Worm (Caenorhabditis elegans) whole organism, L4 larva: Measurements from ENCODE around the gene clec-216.

Source experiments
- F10B5.3 ChIP-seq: sonication (generic microtip); optimal IDR thresholded peaks from 2 replicates; lab custom pipeline; 2016; ENCODE audit warnings: mild to moderate bottlenecking, missing genetic modification characterization, missing compliant biosample characterization
- F37D6.2 ChIP-seq: sonication (generic microtip); optimal IDR thresholded peaks from 2 replicates; lab custom pipeline; 2016; ENCODE audit warnings: mild to moderate bottlenecking, missing genetic modification characterization, missing compliant biosample characterization
- F49E8.2 ChIP-seq: sonication (generic microtip); optimal IDR thresholded peaks from 2 replicates; lab custom pipeline; 2016; ENCODE audit warnings: missing compliant biosample characterization, mild to moderate bottlenecking, missing genetic modification characterization, borderline replicate concordance
- Y105C5A.15 ChIP-seq: fragments of 200-800 bp; sonication (Bioruptor generic); IDR thresholded peaks from 2 replicates; pipeline ENCODE4 v1.3.6; 2022; ENCODE audit warnings: missing genetic modification characterization, missing compliant biosample characterization
- aha-1 ChIP-seq: fragments of 150-350 bp; peaks from one replicate; lab custom pipeline; 2014; ENCODE audit warnings: missing biosample characterization, missing genetic modification characterization
- ama-1 ChIP-seq: fragments of 150-350 bp; optimal IDR thresholded peaks from 2 replicates; lab custom pipeline; 2014; ENCODE audit warnings: inconsistent platforms, mixed read lengths
- ceh-20 ChIP-seq: fragments of 200-800 bp; sonication (Bioruptor generic); IDR thresholded peaks from 2 replicates; pipeline ENCODE4 v1.3.6; 2022; ENCODE audit warnings: missing genetic modification reagents, missing genetic modification characterization, missing compliant biosample characterization
- ces-1 ChIP-seq: fragments of 150-350 bp; sonication (generic microtip); optimal IDR thresholded peaks from 4 replicates; lab custom pipeline; 2014; ENCODE audit warnings: missing biosample characterization, missing genetic modification reagents, missing genetic modification characterization
- ctbp-1 ChIP-seq: fragments of 200-800 bp; sonication (Bioruptor generic); IDR thresholded peaks from 2 replicates; pipeline ENCODE4 v1.3.6; 2022; ENCODE audit warnings: missing genetic modification reagents, missing genetic modification characterization, missing compliant biosample characterization
- daf-12 ChIP-seq: fragments of 150-350 bp; optimal IDR thresholded peaks from 2 replicates; lab custom pipeline; 2014; ENCODE audit warnings: missing biosample characterization, missing genetic modification reagents, missing genetic modification characterization
- daf-16 ChIP-seq, 3 experiments: sonication (generic microtip); optimal IDR thresholded peaks; 2 replicates each; lab custom pipeline; 2016 to 2017; ENCODE audit warnings: missing genetic modification characterization in 3 of 3, missing genetic modification reagents in 3 of 3, mild to moderate bottlenecking in 2 of 3, missing compliant biosample characterization in 2 of 3, missing biosample characterization in 1 of 3, moderate library complexity in 1 of 3
- daf-19 ChIP-seq: fragments of 200-800 bp; sonication (Bioruptor generic); conservative IDR thresholded peaks from 2 replicates; pipeline ENCODE4 v1.3.6; 2022; ENCODE audit warnings: missing genetic modification characterization, missing compliant biosample characterization
- daf-8 ChIP-seq: fragments of 200-800 bp; sonication (Bioruptor generic); IDR thresholded peaks from 2 replicates; pipeline ENCODE4 v1.3.6; 2022; ENCODE audit warnings: missing genetic modification characterization, missing compliant biosample characterization
- dmd-8 ChIP-seq: fragments of 200-800 bp; sonication (Bioruptor generic); IDR thresholded peaks from 2 replicates; pipeline ENCODE4 v1.3.6; 2022; ENCODE audit warnings: missing genetic modification characterization, missing compliant biosample characterization
- dmd-9 ChIP-seq: fragments of 200-800 bp; sonication (Bioruptor generic); IDR thresholded peaks from 2 replicates; pipeline ENCODE4 v1.3.6; 2022; ENCODE audit warnings: missing genetic modification reagents, missing genetic modification characterization, missing compliant biosample characterization
- dpl-1 ChIP-seq: fragments of 150-350 bp; optimal IDR thresholded peaks from 2 replicates; lab custom pipeline; 2014; ENCODE audit warnings: missing biosample characterization, missing genetic modification reagents, missing genetic modification characterization
- egl-27 ChIP-seq: sonication (generic microtip); optimal IDR thresholded peaks from 3 replicates; lab custom pipeline; 2017; ENCODE audit warnings: missing biosample characterization, missing genetic modification reagents, missing genetic modification characterization
- egl-43 ChIP-seq: fragments of 200-800 bp; sonication (Bioruptor generic); IDR thresholded peaks from 2 replicates; pipeline ENCODE4 v1.3.6; 2022; ENCODE audit warnings: missing genetic modification reagents, missing genetic modification characterization, missing compliant biosample characterization
- fkh-10 ChIP-seq: fragments of 150-350 bp; optimal IDR thresholded peaks from 2 replicates; lab custom pipeline; 2014; ENCODE audit warnings: missing biosample characterization, missing genetic modification reagents, missing genetic modification characterization
- fos-1 ChIP-seq: fragments of 150-350 bp; optimal IDR thresholded peaks from 2 replicates; lab custom pipeline; 2014; ENCODE audit warnings: missing biosample characterization, missing genetic modification characterization
- gei-8 ChIP-seq: fragments of 200-800 bp; sonication (Bioruptor generic); optimal IDR thresholded peaks from 2 replicates; lab custom pipeline; 2018; ENCODE audit warnings: mild to moderate bottlenecking, missing genetic modification characterization, missing compliant biosample characterization
- hif-1 ChIP-seq, 2 experiments: sonication (generic microtip); optimal IDR thresholded peaks; 2 replicates each; lab custom pipeline; 2016 to 2017; ENCODE audit warnings: missing compliant biosample characterization in 2 of 2, missing genetic modification characterization in 2 of 2, missing genetic modification reagents in 2 of 2, missing genotype in 2 of 2, mild to moderate bottlenecking in 1 of 2
- hlh-11 ChIP-seq: fragments of 200-800 bp; sonication (Bioruptor generic); optimal IDR thresholded peaks from 2 replicates; lab custom pipeline; 2018; ENCODE audit warnings: mild to moderate bottlenecking, missing genetic modification characterization, missing compliant biosample characterization
- hlh-30 ChIP-seq: sonication (generic microtip); optimal IDR thresholded peaks from 2 replicates; lab custom pipeline; 2017; ENCODE audit warnings: antibody characterized with exemption, mild to moderate bottlenecking, missing genetic modification characterization, missing compliant biosample characterization; ENCODE audit not compliant: insufficient read depth
- hmg-1.1 ChIP-seq: fragments of 200-800 bp; sonication (Bioruptor generic); IDR thresholded peaks from 2 replicates; pipeline ENCODE4 v1.3.6; 2022; ENCODE audit warnings: missing genetic modification reagents, missing genetic modification characterization, missing compliant biosample characterization
- lin-29 ChIP-seq: fragments of 200-800 bp; sonication (Bioruptor generic); IDR thresholded peaks from 2 replicates; pipeline ENCODE4 v1.3.6; 2022; ENCODE audit warnings: missing genetic modification reagents, missing genetic modification characterization, missing compliant biosample characterization
- lsy-2 ChIP-seq, 2 experiments: fragments of 150-350 bp in 1 of 2; sonication (generic microtip) in 1 of 2; optimal IDR thresholded peaks; 2 replicates each; lab custom pipeline; 2014 to 2017; ENCODE audit warnings: missing biosample characterization in 2 of 2, missing genetic modification characterization in 2 of 2
- madf-9 ChIP-seq: fragments of 200-800 bp; sonication (Bioruptor generic); conservative IDR thresholded peaks from 2 replicates; pipeline ENCODE4 v1.3.6; 2022; ENCODE audit warnings: missing genetic modification reagents, missing genetic modification characterization, missing compliant biosample characterization
- mdl-1 ChIP-seq, 2 experiments: fragments of 150-350 bp in 1 of 2; sonication (generic microtip) in 1 of 2; optimal IDR thresholded peaks; 2 replicates each; lab custom pipeline; 2014 to 2017; ENCODE audit warnings: missing biosample characterization in 2 of 2, missing genetic modification characterization in 2 of 2
- mep-1 ChIP-seq: fragments of 150-350 bp; sonication (generic microtip); optimal IDR thresholded peaks from 3 replicates; lab custom pipeline; 2014; ENCODE audit warnings: missing biosample characterization, missing genetic modification characterization
- mes-2 ChIP-seq: sonication (generic microtip); optimal IDR thresholded peaks from 2 replicates; lab custom pipeline; 2016; ENCODE audit warnings: missing genotype, mild to moderate bottlenecking, missing genetic modification characterization, missing compliant biosample characterization; ENCODE audit not compliant: poor library complexity, severe bottlenecking
- nhr-11 ChIP-seq: fragments of 150-350 bp; optimal IDR thresholded peaks from 2 replicates; lab custom pipeline; 2014; ENCODE audit warnings: missing biosample characterization, missing genetic modification characterization
- nhr-48 ChIP-seq: sonication (generic microtip); optimal IDR thresholded peaks from 2 replicates; lab custom pipeline; 2016; ENCODE audit warnings: mild to moderate bottlenecking, missing genetic modification characterization, missing compliant biosample characterization
- nhr-6 ChIP-seq: fragments of 150-350 bp; optimal IDR thresholded peaks from 2 replicates; lab custom pipeline; 2014; ENCODE audit warnings: missing biosample characterization, missing genetic modification characterization
- php-3 ChIP-seq: fragments of 200-800 bp; sonication (Bioruptor generic); IDR thresholded peaks from 2 replicates; pipeline ENCODE4 v1.3.6; 2022; ENCODE audit warnings: missing genetic modification reagents, missing genetic modification characterization, missing compliant biosample characterization
- rbr-2 ChIP-seq: sonication (generic microtip); optimal IDR thresholded peaks from 2 replicates; lab custom pipeline; 2016; ENCODE audit warnings: missing genotype, missing genetic modification characterization, missing compliant biosample characterization
- skn-1 ChIP-seq: fragments of 150-350 bp; optimal IDR thresholded peaks from 2 replicates; lab custom pipeline; 2014; ENCODE audit warnings: missing biosample characterization, missing genetic modification characterization
- spr-1 ChIP-seq: sonication (generic microtip); optimal IDR thresholded peaks from 2 replicates; lab custom pipeline; 2016; ENCODE audit warnings: mild to moderate bottlenecking, missing genetic modification characterization, missing compliant biosample characterization
- tra-1 ChIP-seq: fragments of 200-800 bp; sonication (Bioruptor generic); IDR thresholded peaks from 2 replicates; pipeline ENCODE4 v1.3.6; 2022; ENCODE audit warnings: missing genetic modification reagents, missing genetic modification characterization, missing compliant biosample characterization
- unc-130 ChIP-seq: sonication (generic microtip); optimal IDR thresholded peaks from 2 replicates; lab custom pipeline; 2016; ENCODE audit warnings: missing genetic modification reagents, missing genetic modification characterization, missing compliant biosample characterization
- unc-62 ChIP-seq, 3 experiments: fragments of 150-350 bp in 1 of 3; sonication (generic microtip); optimal IDR thresholded peaks in 2 of 3; peaks in 1 of 3; 1 replicate in 1 of 3; 2 replicates in 2 of 3; lab custom pipeline; 2014 to 2017; ENCODE audit warnings: missing biosample characterization in 3 of 3, missing genetic modification characterization in 3 of 3, missing genetic modification reagents in 3 of 3, missing genotype in 1 of 3
- zag-1 ChIP-seq: fragments of 150-350 bp; optimal IDR thresholded peaks from 2 replicates; lab custom pipeline; 2014; ENCODE audit warnings: missing biosample characterization, missing genetic modification characterization
- zfp-2 ChIP-seq: sonication (generic microtip); optimal IDR thresholded peaks from 2 replicates; lab custom pipeline; 2016; ENCODE audit warnings: mild to moderate bottlenecking, missing genetic modification characterization, missing compliant biosample characterization
- zfp-3 ChIP-seq: fragments of 200-800 bp; sonication (Bioruptor generic); conservative IDR thresholded peaks from 2 replicates; pipeline ENCODE4 v1.3.6; 2022; ENCODE audit warnings: missing genetic modification reagents, missing genetic modification characterization, missing compliant biosample characterization
- zip-11 ChIP-seq: fragments of 200-800 bp; sonication (Bioruptor generic); IDR thresholded peaks from 2 replicates; pipeline ENCODE4 v1.3.6; 2022; ENCODE audit warnings: missing genetic modification characterization, missing compliant biosample characterization
- ztf-7 ChIP-seq: fragments of 150-350 bp; optimal IDR thresholded peaks from 2 replicates; lab custom pipeline; 2014; ENCODE audit warnings: missing biosample characterization, missing genetic modification characterization

Gene clec-216

DNA sequence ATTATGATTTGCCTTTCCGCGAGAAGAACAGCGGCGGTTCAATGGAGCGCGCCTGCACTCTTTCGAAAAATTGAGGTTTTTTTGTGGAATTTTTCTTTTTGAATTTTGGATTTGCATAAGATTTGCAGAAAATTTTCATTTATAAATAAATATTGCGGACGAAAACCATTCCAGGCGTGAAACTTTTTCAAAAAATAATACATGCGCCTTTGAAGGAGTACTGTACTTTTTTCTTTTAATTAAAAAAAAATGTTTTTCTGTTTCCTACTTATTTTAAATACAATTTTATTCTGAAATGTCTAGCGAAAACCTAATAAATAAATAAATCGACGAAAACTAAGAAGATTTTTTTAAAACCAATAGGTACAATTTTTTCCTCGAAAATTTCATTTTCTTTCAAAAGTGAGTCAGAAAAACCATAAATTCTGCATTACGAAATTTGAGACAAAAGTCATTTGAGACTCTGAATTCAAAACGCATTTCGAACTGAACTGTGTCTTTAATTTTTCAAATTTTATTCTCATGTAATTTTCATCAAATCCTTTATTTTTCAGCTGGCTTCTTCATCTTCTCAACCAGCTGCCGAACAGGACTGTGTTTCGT lies 28.3 kb upstream of the clec-216 start, which contains the start of gene F26D11.1:
Gene F26D11.1, plus strand, starts transcription at position 553 of the 603 bp plus-strand sequence.
- TF ChIP-seq egl-27 (tag; lab: Kevin White, UChicago) (no peak), unc-130 (GFP tag; lab: Kevin White, UChicago) (no peak)

DNA sequence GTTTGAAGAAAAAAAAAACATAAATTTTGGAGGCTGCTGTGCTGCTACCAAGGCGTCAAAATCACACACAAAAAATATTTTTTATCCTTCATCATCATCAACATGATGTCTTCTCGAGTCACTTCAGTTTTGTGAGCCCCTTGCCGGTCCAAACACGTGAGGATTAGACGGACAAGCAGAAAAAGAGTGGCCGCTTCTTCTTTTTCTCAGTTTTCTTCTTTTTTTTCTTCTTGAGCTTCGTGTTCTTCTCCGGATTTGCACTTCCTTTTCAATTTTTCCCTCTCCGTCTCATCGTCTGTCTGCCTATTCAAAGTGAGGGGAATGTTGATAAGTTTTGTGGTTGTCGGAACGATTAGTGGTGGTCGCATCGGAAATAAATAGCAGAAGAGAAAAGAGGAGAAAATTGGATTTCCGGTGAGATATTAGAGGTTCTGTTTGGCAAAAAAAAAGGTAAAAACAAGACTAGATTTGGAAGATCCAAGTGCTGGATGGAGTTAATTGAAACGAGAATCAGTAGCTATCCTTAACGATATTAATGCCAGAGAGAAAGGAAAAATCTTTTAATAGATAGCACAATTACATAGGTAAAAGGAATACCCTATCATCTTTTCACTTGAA lies 27.7 kb upstream of the clec-216 start:
- no peak for TF ChIP-seq nhr-48 (tag; lab: Kevin White, UChicago)
- peak in 1 of 2 experiments; percentile 21 for TF ChIP-seq hif-1 (tag; optimal IDR thresholded peaks at IDR 0.05; lab: Kevin White, UChicago)
- 0 out of 2 replicates have a peak, but pooled peaks have one; percentile 58 for TF ChIP-seq hmg-1.1 (GFP tag; lab: Robert Waterston, UW)
- no peak for TF ChIP-seq ama-1 (lab: Kevin White, UChicago)
- TF ChIP-seq zip-11 = no peak
- TF ChIP-seq skn-1 = no peak
- peak; percentile 38 for TF ChIP-seq hlh-11
- peak in 1 of 2 experiments; percentile 36 for TF ChIP-seq daf-16 (GFP tag; optimal IDR thresholded peaks at IDR 0.05; lab: Kevin White, UChicago)
- TF ChIP-seq daf-16 (tag; optimal IDR thresholded peaks at IDR 0.05; lab: Kevin White, UChicago) = no peak
- TF ChIP-seq gei-8 = no peak
- peak; percentile 60 for TF ChIP-seq rbr-2 (tag; lab: Kevin White, UChicago)
- TF ChIP-seq ces-1 (GFP tag; lab: Kevin White, UChicago) = no peak
- TF ChIP-seq spr-1 = no peak
- peak; percentile 69 for TF ChIP-seq hlh-30 (tag; lab: Kevin White, UChicago)
- TF ChIP-seq aha-1 (tag; lab: Kevin White, UChicago) = peak; percentile 97
- TF ChIP-seq nhr-11 (tag; lab: Kevin White, UChicago) = peak; percentile 29
- no peak for TF ChIP-seq Y105C5A.15 (GFP tag; lab: Robert Waterston, UW)
- no peak for TF ChIP-seq zfp-2
- TF ChIP-seq dmd-8 (GFP tag; lab: Robert Waterston, UW) = no peak
- TF ChIP-seq mdl-1 (tag; optimal IDR thresholded peaks at IDR 0.05; lab: Kevin White, UChicago) = peak in 1 of 2 experiments; percentile 65
- TF ChIP-seq mes-2 = no peak
- no peak for TF ChIP-seq nhr-6 (tag; lab: Kevin White, UChicago)
- no peak for TF ChIP-seq F10B5.3 (tag; lab: Kevin White, UChicago)
- peak; percentile 59 for TF ChIP-seq mep-1 (tag; lab: Kevin White, UChicago)
- 0 out of 2 replicates have a peak, but pooled peaks have one; percentile 50 for TF ChIP-seq ceh-20 (GFP tag; lab: Robert Waterston, UW)
- TF ChIP-seq fkh-10 (GFP tag; lab: Kevin White, UChicago) = peak; percentile 26
- no peak for TF ChIP-seq daf-8 (GFP tag; lab: Robert Waterston, UW)
- no peak for TF ChIP-seq ztf-7 (tag; lab: Kevin White, UChicago)
- no peak for TF ChIP-seq egl-43
- TF ChIP-seq lsy-2 (tag; optimal IDR thresholded peaks at IDR 0.05; lab: Kevin White, UChicago) = peak in 1 of 2 experiments; percentile 63
- no peak for TF ChIP-seq zfp-3
- no peak for TF ChIP-seq daf-19 (GFP tag; lab: Robert Waterston, UW)
- no peak for TF ChIP-seq zag-1
- TF ChIP-seq php-3 (GFP tag; lab: Robert Waterston, UW) = no peak
- TF ChIP-seq dmd-9 = no peak
- no peak for TF ChIP-seq fos-1 (tag; lab: Kevin White, UChicago)
- peak; percentile 6 for TF ChIP-seq F37D6.2
- no peak for TF ChIP-seq lin-29 (GFP tag; lab: Robert Waterston, UW)
- peak in 1 of 2 experiments; percentile 71 for TF ChIP-seq unc-62 (GFP tag; optimal IDR thresholded peaks at IDR 0.05 in 1 of 2; lab: Kevin White, UChicago)
- TF ChIP-seq unc-62 (tag; optimal IDR thresholded peaks at IDR 0.05; lab: Kevin White, UChicago) = no peak
- TF ChIP-seq madf-9 (GFP tag; lab: Robert Waterston, UW) = no peak
- TF ChIP-seq ctbp-1 (GFP tag; lab: Robert Waterston, UW) = peak; percentile 37; the same call in 1 of the 2 replicates
- TF ChIP-seq F49E8.2 = no peak
- TF ChIP-seq daf-12 (tag; lab: Kevin White, UChicago) = no peak
- TF ChIP-seq tra-1 (GFP tag; lab: Robert Waterston, UW) = 0 out of 2 replicates have a peak, but pooled peaks have one; percentile 60
- TF ChIP-seq dpl-1 = peak; percentile 2
